Worm (Caenorhabditis elegans): ENCODE data around the gene Y7A5A.10.

ce11 chrX:15771411-15771810, 23.5 kb downstream of the Y7A5A.10 start, which contains the start of gene Y7A5A.1:
- TF ChIP-seq ztf-29 (GFP tag; IDR thresholded peaks at IDR 0.05) (no peak), med-1 (GFP tag; optimal IDR thresholded peaks at IDR 0.05; ENCODE audit: insufficient read depth) (no peak), flt-1 (GFP tag; IDR thresholded peaks at IDR 0.05) (no peak), tab-1 (GFP tag; IDR thresholded peaks at IDR 0.05) (no peak), ref-1 (GFP tag; conservative IDR thresholded peaks at IDR 0.05) (no peak), cog-1 (tag; optimal IDR thresholded peaks at IDR 0.05) (no peak), T22C8.4 (GFP tag; IDR thresholded peaks at IDR 0.05) (no peak), klf-2 (GFP tag; conservative IDR thresholded peaks at IDR 0.05) (no peak)
